Fruit fly (Drosophila melanogaster) whole organism, wandering third instar larva: ENCODE results near the gene Gmd.

Experiments
- CG32264 ChIP-seq: fragments of 200-800 bp; sonication (Bioruptor generic); optimal IDR thresholded peaks from 2 replicates; lab custom pipeline; 2016; ENCODE audit warnings: missing biosample characterization, missing genetic modification characterization
- CG9705 ChIP-seq: fragments of 200-800 bp; sonication (Bioruptor generic); optimal IDR thresholded peaks from 2 replicates; lab custom pipeline; 2018; ENCODE audit warnings: missing biosample characterization, mild to moderate bottlenecking, missing genetic modification characterization
- CrebA ChIP-seq: fragments of 200-800 bp; sonication (Bioruptor generic); optimal IDR thresholded peaks from 2 replicates; lab custom pipeline; 2016; ENCODE audit warnings: missing biosample characterization, mild to moderate bottlenecking, missing genetic modification characterization, borderline replicate concordance
- Dfd ChIP-seq: fragments of >200 bp; optimal IDR thresholded peaks from 2 replicates; lab custom pipeline; 2017; ENCODE audit warnings: missing biosample characterization, missing genetic modification characterization
- Dif ChIP-seq: fragments of 200-275, 200-300 bp; sonication (Bioruptor generic); optimal IDR thresholded peaks from 2 replicates; lab custom pipeline; 2018; ENCODE audit warnings: missing biosample characterization, missing genetic modification characterization; ENCODE audit not compliant: partially characterized antibody
- GATAd ChIP-seq: sonication (Bioruptor generic); optimal IDR thresholded peaks from 2 replicates; lab custom pipeline; 2016; ENCODE audit warnings: missing biosample characterization, missing genetic modification characterization
- HLH106 ChIP-seq: fragments of 200-800 bp; optimal IDR thresholded peaks from 3 replicates; lab custom pipeline; 2019; ENCODE audit warnings: missing biosample characterization, mild to moderate bottlenecking, missing genetic modification characterization, moderate library complexity
- Hnf4 ChIP-seq: fragments of 200-800 bp; sonication (Bioruptor generic); optimal IDR thresholded peaks from 2 replicates; lab custom pipeline; 2016; ENCODE audit warnings: missing biosample characterization, mild to moderate bottlenecking, missing genetic modification characterization
- Hr78 ChIP-seq: fragments of >200 bp; optimal IDR thresholded peaks from 2 replicates; lab custom pipeline; 2017; ENCODE audit warnings: missing biosample characterization, missing genetic modification characterization
- Hr83 ChIP-seq: fragments of 200-300 bp; sonication (Bioruptor generic); optimal IDR thresholded peaks from 2 replicates; lab custom pipeline; 2016; ENCODE audit warnings: missing biosample characterization, mild to moderate bottlenecking, missing genetic modification characterization, moderate library complexity; ENCODE audit not compliant: poor library complexity, severe bottlenecking
- Mio ChIP-seq: sonication (Bioruptor generic); optimal IDR thresholded peaks from 2 replicates; lab custom pipeline; 2016; ENCODE audit warnings: missing biosample characterization, missing genetic modification characterization
- Myc ChIP-seq: fragments of >200 bp; optimal IDR thresholded peaks from 2 replicates; lab custom pipeline; 2017
- N ChIP-seq: fragments of >200 bp; optimal IDR thresholded peaks from 2 replicates; lab custom pipeline; 2018; ENCODE audit warnings: missing biosample characterization, missing external identifiers, missing genetic modification characterization
- OdsH ChIP-seq: fragments of 200-800 bp; sonication (Bioruptor generic); optimal IDR thresholded peaks from 2 replicates; lab custom pipeline; 2016; ENCODE audit warnings: missing biosample characterization, mild to moderate bottlenecking, missing genetic modification characterization
- Sp1 ChIP-seq: fragments of 200-800 bp; sonication (Bioruptor generic); optimal IDR thresholded peaks from 3 replicates; lab custom pipeline; 2019; ENCODE audit warnings: missing biosample characterization, mild to moderate bottlenecking, missing genetic modification characterization, moderate library complexity
- brk ChIP-seq: fragments of 200-800 bp; sonication (Bioruptor generic); optimal IDR thresholded peaks from 2 replicates; lab custom pipeline; 2016; ENCODE audit warnings: missing biosample characterization, mild to moderate bottlenecking, missing genetic modification characterization
- dl ChIP-seq, 2 experiments: fragments of 175-275, 200-275 bp in 1 of 2; fragments of 200-275 bp in 1 of 2; sonication (Bioruptor generic); optimal IDR thresholded peaks; lab custom pipeline; 2018; ENCODE audit warnings: mild to moderate bottlenecking in 2 of 2, missing biosample characterization in 2 of 2, missing genetic modification characterization in 2 of 2, moderate library complexity in 2 of 2; ENCODE audit not compliant: partially characterized antibody in 2 of 2, insufficient read depth in 1 of 2
- dmrt93B ChIP-seq: fragments of 200-800 bp; sonication (Bioruptor generic); optimal IDR thresholded peaks from 2 replicates; lab custom pipeline; 2018; ENCODE audit warnings: missing biosample characterization, mild to moderate bottlenecking, missing genetic modification characterization
- dsf ChIP-seq: sonication (Bioruptor generic); optimal IDR thresholded peaks from 2 replicates; lab custom pipeline; 2016; ENCODE audit warnings: missing biosample characterization, missing genetic modification characterization, borderline replicate concordance
- ey ChIP-seq: fragments of 200-800 bp; sonication (Bioruptor generic); optimal IDR thresholded peaks from 2 replicates; lab custom pipeline; 2016; ENCODE audit warnings: missing biosample characterization, missing genetic modification characterization
- foxo ChIP-seq, 2 experiments: fragments of 200-800 bp; sonication (Bioruptor generic); optimal IDR thresholded peaks; 2 replicates in 1 of 2; 3 replicates in 1 of 2; lab custom pipeline; 2016 to 2017; ENCODE audit warnings: missing biosample characterization in 2 of 2, missing genetic modification characterization in 2 of 2
- fru ChIP-seq: fragments of 200-800 bp; sonication (Bioruptor generic); optimal IDR thresholded peaks from 3 replicates; lab custom pipeline; 2016; ENCODE audit warnings: missing biosample characterization, mild to moderate bottlenecking, missing genetic modification characterization
- h ChIP-seq: fragments of 200-800 bp; sonication (Bioruptor generic); optimal IDR thresholded peaks from 3 replicates; lab custom pipeline; 2016; ENCODE audit warnings: missing biosample characterization, mild to moderate bottlenecking, missing genetic modification characterization
- jim ChIP-seq: fragments of 175-275, 200-325 bp; sonication (Bioruptor generic); optimal IDR thresholded peaks from 2 replicates; lab custom pipeline; 2016; ENCODE audit warnings: missing biosample characterization, mild to moderate bottlenecking, missing genetic modification characterization
- psq ChIP-seq: fragments of 200-800 bp; sonication (Bioruptor generic); optimal IDR thresholded peaks from 3 replicates; lab custom pipeline; 2017; ENCODE audit warnings: missing biosample characterization, mild to moderate bottlenecking, missing genetic modification characterization, moderate library complexity
- rgr ChIP-seq: fragments of 200-800 bp; sonication (Bioruptor generic); optimal IDR thresholded peaks from 3 replicates; lab custom pipeline; 2016; ENCODE audit warnings: missing biosample characterization, mild to moderate bottlenecking, missing genetic modification characterization
- sage ChIP-seq: fragments of 200-800 bp; sonication (Bioruptor generic); optimal IDR thresholded peaks from 2 replicates; lab custom pipeline; 2016; ENCODE audit warnings: missing biosample characterization, mild to moderate bottlenecking, missing genetic modification characterization
- sv ChIP-seq: fragments of 200-800 bp; sonication (Bioruptor generic); optimal IDR thresholded peaks from 3 replicates; lab custom pipeline; 2016; ENCODE audit warnings: missing biosample characterization, missing genetic modification characterization
- woc ChIP-seq: sonication (Bioruptor generic); optimal IDR thresholded peaks from 2 replicates; lab custom pipeline; 2016; ENCODE audit warnings: missing biosample characterization, mild to moderate bottlenecking, missing genetic modification characterization

The Gmd gene

dm6 chr2L:4942257-4942792 lies 34.5 kb downstream of the Gmd start, which contains the start of gene synr:
Gene synr, plus strand, starts transcription at chr2L:4942742.
- TF ChIP-seq foxo (GFP tag; optimal IDR thresholded peaks at IDR 0.05; lab: Kevin White, UChicago) (no peak), CG9705 (GFP tag; lab: Kevin White, UChicago) (no peak), jim (GFP tag; lab: Kevin White, UChicago) (no peak), psq (GFP tag; lab: Kevin White, UChicago) (no peak), dsf (no peak), CrebA (GFP tag; lab: Kevin White, UChicago) (no peak), sage (GFP tag; lab: Kevin White, UChicago) (no peak), GATAd (GFP tag; lab: Kevin White, UChicago) (no peak), N (no peak), fru (GFP tag; lab: Kevin White, UChicago) (no peak), Dfd (GFP tag; lab: Kevin White, UChicago) (no peak), Hr78 (GFP tag; lab: Kevin White, UChicago) (no peak)
- TF ChIP-seq, all 38 proteins: peak for 0

- TF ChIP-seq rgr (GFP tag; lab: Kevin White, UChicago) (peak; percentile 65), Dif (GFP tag; lab: Kevin White, UChicago) (no peak), Sp1 (peak; percentile 22), jim (GFP tag; lab: Kevin White, UChicago) (peak; percentile 5), foxo (GFP tag; optimal IDR thresholded peaks at IDR 0.05; lab: Kevin White, UChicago) (peak in 1 of 2 experiments; percentile 8), ey (GFP tag; lab: Kevin White, UChicago) (no peak), fru (GFP tag; lab: Kevin White, UChicago) (peak; percentile 57), brk (peak; percentile 70), h (GFP tag; lab: Kevin White, UChicago) (peak; percentile 80), HLH106 (tag; lab: Kevin White, UChicago) (no peak), Hr83 (GFP tag; lab: Kevin White, UChicago) (peak; percentile 95), psq (GFP tag; lab: Kevin White, UChicago) (peak; percentile 15), Hnf4 (GFP tag; lab: Kevin White, UChicago) (peak; percentile 28), CrebA (GFP tag; lab: Kevin White, UChicago) (peak; percentile 2), OdsH (GFP tag; lab: Kevin White, UChicago) (peak; percentile 48)
- TF ChIP-seq, all 38 proteins: peak for 12
These were observed 39.8 kb downstream of the Gmd start, which contains the start of gene Sgs1 for dm6 chr2L:4937060-4937459. Gene Sgs1, plus strand, starts transcription at chr2L:4937409.

dm6 chr2L:4936325-4936869 lies 40.4 kb downstream of the Gmd start, which contains the start of gene hoe2:
Gene hoe2, minus strand, starts transcription at chr2L:4936450.
- no peak for TF ChIP-seq dsf
- no peak for TF ChIP-seq Dfd (GFP tag; lab: Kevin White, UChicago)
- no peak for TF ChIP-seq GATAd (GFP tag; lab: Kevin White, UChicago)
- TF ChIP-seq Hr83 (GFP tag; lab: Kevin White, UChicago): no peak
- TF ChIP-seq dl (GFP tag; optimal IDR thresholded peaks at IDR 0.05; lab: Kevin White, UChicago; ENCODE audit: insufficient read depth in 1 of 2, partially characterized antibody in 2 of 2): no peak
- no peak for TF ChIP-seq dmrt93B (GFP tag; lab: Kevin White, UChicago)
- TF ChIP-seq Myc (lab: Kevin White, UChicago): no peak
- no peak for TF ChIP-seq brk
- no peak for TF ChIP-seq fru (GFP tag; lab: Kevin White, UChicago)
- no peak for TF ChIP-seq CG32264 (GFP tag; lab: Kevin White, UChicago)
- TF ChIP-seq foxo (GFP tag; optimal IDR thresholded peaks at IDR 0.05; lab: Kevin White, UChicago): no peak
- TF ChIP-seq woc (GFP tag; lab: Kevin White, UChicago): no peak

- no peak for TF ChIP-seq Myc (lab: Kevin White, UChicago)
- no peak for TF ChIP-seq Hr78 (GFP tag; lab: Kevin White, UChicago)
- TF ChIP-seq HLH106 (tag; lab: Kevin White, UChicago): no peak
- no peak for TF ChIP-seq Mio (GFP tag; lab: Kevin White, UChicago)
- no peak for TF ChIP-seq sv (GFP tag; lab: Kevin White, UChicago)
- TF ChIP-seq dsf: no peak
- no peak for TF ChIP-seq woc (GFP tag; lab: Kevin White, UChicago)
- no peak for TF ChIP-seq Sp1
- TF ChIP-seq h (GFP tag; lab: Kevin White, UChicago): no peak
- TF ChIP-seq brk: no peak
These were observed 44.5 kb downstream of the Gmd start, which contains the start of gene hoe1 for dm6 chr2L:4932284-4932683. Gene hoe1, minus strand, starts transcription at chr2L:4932384.
